Fruit fly (Drosophila melanogaster) whole organism, embryonic: ENCODE measurements around the gene Usp10.

Experiments used
- CG10267 ChIP-seq: fragments of 200-800 bp; sonication (Bioruptor generic); optimal IDR thresholded peaks from 2 replicates; lab custom pipeline; 2018; ENCODE audit warnings: missing biosample characterization, mild to moderate bottlenecking, missing genetic modification characterization, moderate library complexity
- CG10431 ChIP-seq: fragments of 200-800 bp; sonication (Bioruptor generic); optimal IDR thresholded peaks from 3 replicates; lab custom pipeline; 2018; ENCODE audit warnings: missing biosample characterization, mild to moderate bottlenecking, missing genetic modification characterization
- CG11398 ChIP-seq: fragments of 200-800 bp; sonication (Bioruptor generic); optimal IDR thresholded peaks from 2 replicates; lab custom pipeline; 2016; ENCODE audit warnings: missing biosample characterization, missing genetic modification characterization
- CG12391 ChIP-seq: fragments of 200-800 bp; sonication (Bioruptor generic); optimal IDR thresholded peaks from 3 replicates; lab custom pipeline; 2018; ENCODE audit warnings: missing biosample characterization, mild to moderate bottlenecking, missing genetic modification characterization, moderate library complexity
- CG12659 ChIP-seq: fragments of 200-800 bp; sonication (Bioruptor generic); optimal IDR thresholded peaks from 3 replicates; lab custom pipeline; 2017; ENCODE audit warnings: mild to moderate bottlenecking, missing biosample characterization, missing genetic modification reagents, missing genetic modification characterization
- CG13287 ChIP-seq: fragments of 200-800 bp; sonication (Bioruptor generic); IDR thresholded peaks from 2 replicates; pipeline ENCODE4 v1.3.6; 2022; ENCODE audit warnings: missing biosample characterization, missing genetic modification characterization; ENCODE audit not compliant: partially characterized antibody
- CG14860 ChIP-seq: fragments of 200-800 bp; sonication (Bioruptor generic); IDR thresholded peaks from 3 replicates; pipeline ENCODE4 v1.3.6; 2022; ENCODE audit warnings: missing biosample characterization, missing genetic modification characterization; ENCODE audit not compliant: partially characterized antibody
- CG17612 ChIP-seq: fragments of 200-800 bp; sonication (Bioruptor generic); IDR thresholded peaks from 2 replicates; pipeline ENCODE4 v1.3.6; 2022; ENCODE audit warnings: missing biosample characterization, missing genetic modification characterization
- CG17829 ChIP-seq: fragments of 200-800 bp; optimal IDR thresholded peaks from 2 replicates; lab custom pipeline; 2019; ENCODE audit warnings: missing biosample characterization, mild to moderate bottlenecking, missing genetic modification characterization, moderate library complexity
- CG2116 ChIP-seq: fragments of 200-800 bp; sonication (Bioruptor generic); optimal IDR thresholded peaks from 3 replicates; lab custom pipeline; 2018; ENCODE audit warnings: missing biosample characterization, mild to moderate bottlenecking, missing genetic modification characterization
- CG2120 ChIP-seq: fragments of 200-800 bp; sonication (Bioruptor generic); optimal IDR thresholded peaks from 3 replicates; lab custom pipeline; 2016; ENCODE audit warnings: missing biosample characterization, missing genetic modification characterization
- CG2199 ChIP-seq: fragments of 200-800 bp; sonication (Bioruptor generic); IDR thresholded peaks from 3 replicates; pipeline ENCODE4 v1.3.6; 2022; ENCODE audit warnings: missing biosample characterization, missing genetic modification characterization
- CG2712 ChIP-seq: fragments of 200-800 bp; optimal IDR thresholded peaks from 3 replicates; lab custom pipeline; 2019; ENCODE audit warnings: missing biosample characterization, mild to moderate bottlenecking, missing genetic modification characterization, moderate library complexity
- CG2889 ChIP-seq: fragments of 200-800 bp; sonication (Bioruptor generic); IDR thresholded peaks from 3 replicates; pipeline ENCODE4 v1.3.6; 2022; ENCODE audit warnings: missing biosample characterization, missing genetic modification characterization
- CG3065 ChIP-seq: fragments of 200-800 bp; sonication (Bioruptor generic); optimal IDR thresholded peaks from 2 replicates; lab custom pipeline; 2016; ENCODE audit warnings: missing biosample characterization, missing genetic modification characterization
- CG33557 ChIP-seq: fragments of 200-800 bp; sonication (Bioruptor generic); optimal IDR thresholded peaks from 2 replicates; lab custom pipeline; 2019; ENCODE audit warnings: missing biosample characterization, mild to moderate bottlenecking, missing genetic modification characterization, moderate library complexity
- CG3995 ChIP-seq: fragments of 200-800 bp; sonication (Bioruptor generic); optimal IDR thresholded peaks from 3 replicates; lab custom pipeline; 2016; ENCODE audit warnings: missing biosample characterization, missing genetic modification characterization
- CG4328 ChIP-seq: fragments of 200-800 bp; sonication (Bioruptor generic); optimal IDR thresholded peaks from 3 replicates; lab custom pipeline; 2017; ENCODE audit warnings: missing biosample characterization, missing genetic modification reagents, missing genetic modification characterization
- CG5245 ChIP-seq: fragments of 200-800 bp; sonication (Bioruptor generic); optimal IDR thresholded peaks from 3 replicates; lab custom pipeline; 2016; ENCODE audit warnings: missing biosample characterization, missing genetic modification characterization
- CG7928 ChIP-seq: fragments of 200-800 bp; sonication (Bioruptor generic); optimal IDR thresholded peaks from 2 replicates; lab custom pipeline; 2017; ENCODE audit warnings: missing biosample characterization, mild to moderate bottlenecking, missing genetic modification characterization
- CG8478 ChIP-seq: fragments of >200 bp; optimal IDR thresholded peaks from 2 replicates; lab custom pipeline; 2018
- CG9215 ChIP-seq: fragments of 200-800 bp; sonication (Bioruptor generic); IDR thresholded peaks from 2 replicates; pipeline ENCODE4 v1.3.6; 2022; ENCODE audit warnings: missing biosample characterization, missing genetic modification characterization
- CG9609 ChIP-seq: fragments of 200-800 bp; sonication (Bioruptor generic); optimal IDR thresholded peaks from 3 replicates; lab custom pipeline; 2016; ENCODE audit warnings: missing biosample characterization, missing genetic modification characterization
- CG9876 ChIP-seq: fragments of 200-800 bp; sonication (Bioruptor generic); optimal IDR thresholded peaks from 2 replicates; lab custom pipeline; 2016; ENCODE audit warnings: missing biosample characterization, missing genetic modification characterization
- CTCF ChIP-seq: fragments of 200-800 bp; sonication (Bioruptor generic); optimal IDR thresholded peaks from 2 replicates; lab custom pipeline; 2017; ENCODE audit warnings: missing biosample characterization, mild to moderate bottlenecking, missing genetic modification characterization, moderate library complexity
- Hr3 ChIP-seq: fragments of 200-800 bp; sonication (Bioruptor generic); optimal IDR thresholded peaks from 3 replicates; lab custom pipeline; 2016; ENCODE audit warnings: missing biosample characterization, missing genetic modification characterization
- Jarid2 ChIP-seq: fragments of 200-800 bp; sonication (Bioruptor generic); optimal IDR thresholded peaks from 3 replicates; lab custom pipeline; 2017; ENCODE audit warnings: mild to moderate bottlenecking, missing biosample characterization, missing genetic modification reagents, missing genetic modification characterization
- Lpt ChIP-seq: fragments of >200 bp; optimal IDR thresholded peaks from 2 replicates; lab custom pipeline; 2018; ENCODE audit warnings: missing biosample characterization, missing genetic modification characterization
- MESR4 ChIP-seq: fragments of 200-800 bp; sonication (Bioruptor generic); optimal IDR thresholded peaks from 2 replicates; lab custom pipeline; 2018; ENCODE audit warnings: missing biosample characterization, mild to moderate bottlenecking, missing genetic modification characterization, moderate library complexity
- NFAT ChIP-seq: fragments of 200-800 bp; sonication (Bioruptor generic); IDR thresholded peaks from 2 replicates; pipeline ENCODE4 v1.3.6; 2022; ENCODE audit warnings: missing biosample characterization, missing genetic modification characterization
- Nf-YC ChIP-seq: fragments of 200-800 bp; optimal IDR thresholded peaks from 3 replicates; lab custom pipeline; 2019; ENCODE audit warnings: missing biosample characterization, mild to moderate bottlenecking, missing genetic modification characterization, moderate library complexity
- Ravus ChIP-seq: fragments of 200-800 bp; sonication (Bioruptor generic); IDR thresholded peaks from 2 replicates; pipeline ENCODE4 v1.3.6; 2022; ENCODE audit warnings: missing biosample characterization, missing genetic modification characterization
- Sin3A ChIP-seq: fragments of >200 bp; optimal IDR thresholded peaks from 2 replicates; lab custom pipeline; 2018
- ash1 ChIP-seq: fragments of 200-800 bp; sonication (Bioruptor generic); optimal IDR thresholded peaks from 2 replicates; lab custom pipeline; 2018; ENCODE audit warnings: missing biosample characterization, mild to moderate bottlenecking, missing genetic modification characterization
- chif ChIP-seq, 2 experiments: fragments of 200-800 bp; sonication (Bioruptor generic); optimal IDR thresholded peaks; 3 replicates each; lab custom pipeline; 2016; ENCODE audit warnings: missing biosample characterization in 2 of 2, missing genetic modification characterization in 2 of 2
- corto ChIP-seq: fragments of 200-800 bp; sonication (Bioruptor generic); optimal IDR thresholded peaks from 2 replicates; lab custom pipeline; 2016; ENCODE audit warnings: missing biosample characterization, mild to moderate bottlenecking, missing genetic modification characterization, moderate library complexity
- crol ChIP-seq: fragments of 200-800 bp; sonication (Bioruptor generic); IDR thresholded peaks from 2 replicates; pipeline ENCODE4 v1.3.6; 2022; ENCODE audit warnings: missing biosample characterization, missing genetic modification characterization
- cwo ChIP-seq: fragments of 200-800 bp; sonication (Bioruptor generic); optimal IDR thresholded peaks from 3 replicates; lab custom pipeline; 2017; ENCODE audit warnings: missing biosample characterization, missing genetic modification characterization, mild to moderate bottlenecking, moderate library complexity, missing genetic modification reagents
- emc ChIP-seq: fragments of 200-800 bp; sonication (Bioruptor generic); optimal IDR thresholded peaks from 2 replicates; lab custom pipeline; 2016; ENCODE audit warnings: missing biosample characterization, missing genetic modification characterization
- gfzf ChIP-seq: fragments of 200-800 bp; sonication (Bioruptor generic); optimal IDR thresholded peaks from 2 replicates; lab custom pipeline; 2016; ENCODE audit warnings: missing biosample characterization, mild to moderate bottlenecking, missing genetic modification characterization, moderate library complexity
- hb ChIP-seq: fragments of 200-800 bp; sonication (Bioruptor generic); IDR thresholded peaks from 3 replicates; pipeline ENCODE4 v1.3.6; 2022; ENCODE audit warnings: missing biosample characterization, missing genetic modification characterization; ENCODE audit not compliant: partially characterized antibody
- nerfin-1 ChIP-seq: fragments of 200-800 bp; sonication (Bioruptor generic); optimal IDR thresholded peaks from 3 replicates; lab custom pipeline; 2019; ENCODE audit warnings: missing biosample characterization, mild to moderate bottlenecking, missing genetic modification characterization, moderate library complexity
- rib ChIP-seq: fragments of 200-800 bp; sonication (Bioruptor generic); IDR thresholded peaks from 2 replicates; pipeline ENCODE4 v1.3.6; 2022; ENCODE audit warnings: missing biosample characterization, missing genetic modification characterization
- row ChIP-seq: fragments of 200-800 bp; sonication (Bioruptor generic); IDR thresholded peaks from 3 replicates; pipeline ENCODE4 v1.3.6; 2022; ENCODE audit warnings: missing biosample characterization, missing genetic modification characterization
- sna ChIP-seq: fragments of 200-800 bp; sonication (Bioruptor generic); IDR thresholded peaks from 2 replicates; pipeline ENCODE4 v1.3.6; 2022; ENCODE audit warnings: missing biosample characterization, missing genetic modification characterization; ENCODE audit not compliant: partially characterized antibody
- sob ChIP-seq: fragments of 200-800 bp; sonication (Bioruptor generic); IDR thresholded peaks from 2 replicates; pipeline ENCODE4 v1.3.6; 2022; ENCODE audit warnings: missing biosample characterization, missing genetic modification characterization
- trem ChIP-seq: fragments of 200-800 bp; optimal IDR thresholded peaks from 3 replicates; lab custom pipeline; 2019; ENCODE audit warnings: missing biosample characterization, mild to moderate bottlenecking, missing genetic modification characterization, moderate library complexity
- unc-4 ChIP-seq: fragments of 200-800 bp; sonication (Bioruptor generic); IDR thresholded peaks from 2 replicates; pipeline ENCODE4 v1.3.6; 2022; ENCODE audit warnings: missing biosample characterization, missing genetic modification characterization; ENCODE audit not compliant: partially characterized antibody
- wdn ChIP-seq: fragments of 200-800 bp; sonication (Bioruptor generic); IDR thresholded peaks from 2 replicates; pipeline ENCODE4 v1.3.6; 2022; ENCODE audit warnings: missing biosample characterization, missing genetic modification characterization
- yki ChIP-seq: fragments of >200 bp; optimal IDR thresholded peaks from 3 replicates; lab custom pipeline; 2018
- zen ChIP-seq: fragments of 200-800 bp; sonication (Bioruptor generic); optimal IDR thresholded peaks from 3 replicates; lab custom pipeline; 2018; ENCODE audit warnings: missing biosample characterization, mild to moderate bottlenecking, missing genetic modification characterization, moderate library complexity
- zen2 ChIP-seq: fragments of 200-800 bp; sonication (Bioruptor generic); IDR thresholded peaks from 3 replicates; pipeline ENCODE4 v1.3.6; 2022; ENCODE audit warnings: missing biosample characterization, missing genetic modification characterization; ENCODE audit not compliant: partially characterized antibody

The Usp10 gene

dm6 chr3L:871713-872112, at the start of gene Usp10 (continued):
- TF ChIP-seq CG3995 (GFP tag; lab: Kevin White, UChicago) = peak; percentile 57
- TF ChIP-seq Sin3A (lab: Kevin White, UChicago) = peak; percentile 56
- TF ChIP-seq rib (GFP tag; lab: Robert Waterston, UW) = no peak
- peak; percentile 59 for TF ChIP-seq trem
- TF ChIP-seq CG9876 (GFP tag; lab: Kevin White, UChicago) = no peak
- no peak for TF ChIP-seq CG33557 (GFP tag; lab: Kevin White, UChicago)
- TF ChIP-seq yki (lab: Kevin White, UChicago) = no peak
- TF ChIP-seq sna (GFP tag; lab: Robert Waterston, UW) = peak; percentile 13; the same call in 1 of the 2 replicates
- no peak for TF ChIP-seq Ravus (GFP tag; lab: Robert Waterston, UW)
- TF ChIP-seq unc-4 (GFP tag; lab: Robert Waterston, UW) = peak; percentile 74
- no peak for TF ChIP-seq nerfin-1 (tag; lab: Kevin White, UChicago)
- 0 out of 2 replicates have a peak, but pooled peaks have one; percentile 19 for TF ChIP-seq NFAT (GFP tag; lab: Robert Waterston, UW)
- TF ChIP-seq wdn = 0 out of 2 replicates have a peak, but pooled peaks have one; percentile 10
- TF ChIP-seq CG17829 (tag; lab: Kevin White, UChicago) = peak; percentile 41
- peak; percentile 79 for TF ChIP-seq CG13287
- TF ChIP-seq CTCF (GFP tag; lab: Kevin White, UChicago) = peak; percentile 30
- no peak for TF ChIP-seq corto
- peak; percentile 58 for TF ChIP-seq CG12659 (GFP tag; lab: Kevin White, UChicago)
- peak; percentile 2 for TF ChIP-seq CG2712 (tag; lab: Kevin White, UChicago)
- TF ChIP-seq sob (GFP tag; lab: Robert Waterston, UW) = 0 out of 2 replicates have a peak, but pooled peaks have one; percentile 7
- TF ChIP-seq CG2199 (GFP tag; lab: Robert Waterston, UW) = no peak
- no peak for TF ChIP-seq ash1 (GFP tag; lab: Kevin White, UChicago)
- TF ChIP-seq CG2120 (GFP tag; lab: Kevin White, UChicago) = peak; percentile 4
- no peak for TF ChIP-seq cwo (GFP tag; lab: Kevin White, UChicago)
- no peak for TF ChIP-seq CG9215
- TF ChIP-seq CG2889 (GFP tag; lab: Robert Waterston, UW) = no peak
- TF ChIP-seq chif (GFP tag; optimal IDR thresholded peaks at IDR 0.05; lab: Kevin White, UChicago) = no peak
- TF ChIP-seq CG5245 = no peak
- no peak for TF ChIP-seq Jarid2
- peak; percentile 88 for TF ChIP-seq CG2116 (GFP tag; lab: Kevin White, UChicago)
- peak; percentile 73; the same call in 1 of the 3 replicates for TF ChIP-seq hb (GFP tag; lab: Robert Waterston, UW)
- peak; percentile 11 for TF ChIP-seq zen (tag; lab: Kevin White, UChicago)
- TF ChIP-seq crol (GFP tag; lab: Robert Waterston, UW) = no peak
- TF ChIP-seq CG4328 (GFP tag; lab: Kevin White, UChicago) = no peak
- TF ChIP-seq CG17612 = no peak
- TF ChIP-seq Lpt = no peak
- TF ChIP-seq zen2 = peak; percentile 68
- no peak for TF ChIP-seq CG9609 (GFP tag; lab: Kevin White, UChicago)
- TF ChIP-seq CG7928 (GFP tag; lab: Kevin White, UChicago) = peak; percentile 4
- peak; percentile 28 for TF ChIP-seq CG10267 (tag; lab: Kevin White, UChicago)
- no peak for TF ChIP-seq CG3065 (GFP tag; lab: Kevin White, UChicago)
- TF ChIP-seq MESR4 (GFP tag; lab: Kevin White, UChicago) = peak; percentile 61
- TF ChIP-seq CG11398 (GFP tag; lab: Kevin White, UChicago) = no peak
- TF ChIP-seq emc = no peak
- peak; percentile 47; the same call in 1 of the 3 replicates for TF ChIP-seq CG14860 (GFP tag; lab: Robert Waterston, UW)
- peak; percentile 6 for TF ChIP-seq CG12391
- no peak for TF ChIP-seq CG8478 (lab: Kevin White, UChicago)
- peak; percentile 26 for TF ChIP-seq gfzf (GFP tag; lab: Kevin White, UChicago)
- TF ChIP-seq Nf-YC = no peak
- TF ChIP-seq row (GFP tag; lab: Robert Waterston, UW) = peak; percentile 18; the same call in 1 of the 3 replicates
- no peak for TF ChIP-seq Hr3
- no peak for TF ChIP-seq CG10431
